Worm (Caenorhabditis elegans) whole organism, L4 larva: Measurements from ENCODE around the gene rer-1.

Experiments
- lin-38 ChIP-seq: fragments of 200-800 bp; sonication (Bioruptor generic); IDR thresholded peaks from 2 replicates; pipeline ENCODE4 v1.3.6; 2022; ENCODE audit warnings: missing genetic modification reagents, missing genetic modification characterization, missing compliant biosample characterization
- nhr-76 ChIP-seq: fragments of 150-350 bp; optimal IDR thresholded peaks from 2 replicates; lab custom pipeline; 2014; ENCODE audit warnings: missing biosample characterization, missing genetic modification characterization

DNA sequence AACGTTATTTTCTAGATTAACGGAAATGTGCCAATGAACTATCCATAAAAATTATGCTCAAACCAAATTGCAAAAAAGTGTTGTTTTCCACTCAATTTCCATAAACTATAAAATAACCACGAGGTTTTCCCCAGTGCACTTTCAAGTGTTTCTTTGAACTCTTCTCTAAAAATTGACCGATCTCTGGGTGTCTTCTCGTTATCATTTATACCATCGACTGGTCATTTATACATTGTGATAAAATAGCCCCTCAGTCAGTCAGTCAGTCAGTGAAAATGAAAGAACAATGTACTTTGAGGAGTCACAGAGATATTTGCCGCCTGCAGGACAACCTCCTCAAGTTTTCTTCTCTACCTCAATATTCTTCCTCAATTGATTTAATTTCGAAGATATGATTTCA, 34.8 kb downstream of the rer-1 start:
- no peak for TF ChIP-seq lin-38 (GFP tag; lab: Robert Waterston, UW)
- no peak for TF ChIP-seq nhr-76
